Worm (Caenorhabditis elegans) whole organism, late embryonic: ENCODE measurements around the gene W02A2.8.

ENCODE experiments used
- ahr-1 ChIP-seq: sonication (generic microtip); optimal IDR thresholded peaks from 2 replicates; lab custom pipeline; 2016; ENCODE audit warnings: missing genetic modification characterization, missing compliant biosample characterization
- ceh-31 ChIP-seq: sonication (generic microtip); optimal IDR thresholded peaks from 2 replicates; lab custom pipeline; 2016; ENCODE audit warnings: missing genetic modification characterization, missing compliant biosample characterization
- nhr-232 ChIP-seq: sonication (generic microtip); optimal IDR thresholded peaks from 2 replicates; lab custom pipeline; 2016; ENCODE audit warnings: missing genetic modification characterization, missing compliant biosample characterization

DNA sequence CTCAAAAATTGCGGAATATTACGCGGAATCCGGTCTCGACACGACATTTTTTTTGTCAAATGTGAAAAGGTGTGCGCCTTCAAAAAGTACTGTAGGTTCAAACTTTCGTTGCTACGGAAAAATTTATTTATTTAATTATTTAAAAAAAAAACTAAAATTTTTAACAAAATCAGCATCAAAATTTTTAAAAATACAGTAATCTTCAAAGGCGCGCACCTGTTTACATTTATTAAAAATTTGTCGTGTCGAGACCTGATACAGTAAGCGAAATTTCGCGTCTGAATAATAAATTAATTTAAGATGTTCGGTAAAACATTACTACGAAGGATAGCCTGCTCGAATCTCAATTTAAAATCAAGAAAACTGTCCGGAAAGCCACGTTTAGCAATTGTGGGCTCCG, 13.3 kb upstream of the W02A2.8 start, which contains the start of gene Y62E10A.6:
- no peak for TF ChIP-seq ceh-31 (tag; lab: Kevin White, UChicago)
- no peak for TF ChIP-seq ahr-1
- no peak for TF ChIP-seq nhr-232 (tag; lab: Kevin White, UChicago)
